Worm (Caenorhabditis elegans) whole organism, late embryonic: ENCODE results near the gene aak-1.

Source experiments
- ama-1 ChIP-seq: fragments of 150-350 bp; optimal IDR thresholded peaks from 2 replicates; lab custom pipeline; 2014
- pat-9 ChIP-seq: fragments of 200-800 bp; sonication (Bioruptor generic); optimal IDR thresholded peaks from 2 replicates; lab custom pipeline; 2018; ENCODE audit warnings: mild to moderate bottlenecking, missing genetic modification characterization, moderate library complexity, missing compliant biosample characterization

- TF ChIP-seq pat-9 (tag; lab: Kevin White, UChicago) (no peak), ama-1 (lab: Kevin White, UChicago) (no peak)
Observed at ce11 chrIII:8709735-8710134, 51.2 kb downstream of the aak-1 start.
